Worm (Caenorhabditis elegans) whole organism, L4 larva: ENCODE data around the gene crb-3.

Experiments
- F10B5.3 ChIP-seq: sonication (generic microtip); optimal IDR thresholded peaks from 2 replicates; lab custom pipeline; 2016; ENCODE audit warnings: mild to moderate bottlenecking, missing genetic modification characterization, missing compliant biosample characterization
- F26F4.8 ChIP-seq: fragments of 200-800 bp; sonication (Bioruptor generic); conservative IDR thresholded peaks from 2 replicates; pipeline ENCODE4 v1.3.6; 2022; ENCODE audit warnings: missing genetic modification characterization, missing compliant biosample characterization
- Y105C5A.15 ChIP-seq: fragments of 200-800 bp; sonication (Bioruptor generic); IDR thresholded peaks from 2 replicates; pipeline ENCODE4 v1.3.6; 2022; ENCODE audit warnings: missing genetic modification characterization, missing compliant biosample characterization
- aha-1 ChIP-seq: fragments of 150-350 bp; peaks from one replicate; lab custom pipeline; 2014; ENCODE audit warnings: missing biosample characterization, missing genetic modification characterization
- attf-4 ChIP-seq: sonication (generic microtip); optimal IDR thresholded peaks from 3 replicates; lab custom pipeline; 2017; ENCODE audit warnings: missing biosample characterization, missing genetic modification characterization
- ceh-20 ChIP-seq: fragments of 200-800 bp; sonication (Bioruptor generic); IDR thresholded peaks from 2 replicates; pipeline ENCODE4 v1.3.6; 2022; ENCODE audit warnings: missing genetic modification reagents, missing genetic modification characterization, missing compliant biosample characterization
- ceh-28 ChIP-seq: fragments of 150-350 bp; optimal IDR thresholded peaks from 2 replicates; lab custom pipeline; 2014; ENCODE audit warnings: missing biosample characterization, missing genetic modification reagents, missing genetic modification characterization
- ceh-32 ChIP-seq: sonication (generic microtip); optimal IDR thresholded peaks from 2 replicates; lab custom pipeline; 2016; ENCODE audit warnings: mild to moderate bottlenecking, missing genetic modification characterization, missing compliant biosample characterization; ENCODE audit not compliant: poor library complexity
- ceh-62 ChIP-seq: sonication (generic microtip); optimal IDR thresholded peaks from 2 replicates; lab custom pipeline; 2017; ENCODE audit warnings: missing biosample characterization, missing genetic modification characterization
- ces-1 ChIP-seq: fragments of 150-350 bp; sonication (generic microtip); optimal IDR thresholded peaks from 4 replicates; lab custom pipeline; 2014; ENCODE audit warnings: missing biosample characterization, missing genetic modification reagents, missing genetic modification characterization
- daf-16 ChIP-seq, 3 experiments: sonication (generic microtip); optimal IDR thresholded peaks; 2 replicates each; lab custom pipeline; 2016 to 2017; ENCODE audit warnings: missing genetic modification characterization in 3 of 3, missing genetic modification reagents in 3 of 3, mild to moderate bottlenecking in 2 of 3, missing compliant biosample characterization in 2 of 3, missing biosample characterization in 1 of 3, moderate library complexity in 1 of 3
- daf-19 ChIP-seq: fragments of 200-800 bp; sonication (Bioruptor generic); conservative IDR thresholded peaks from 2 replicates; pipeline ENCODE4 v1.3.6; 2022; ENCODE audit warnings: missing genetic modification characterization, missing compliant biosample characterization
- daf-8 ChIP-seq: fragments of 200-800 bp; sonication (Bioruptor generic); IDR thresholded peaks from 2 replicates; pipeline ENCODE4 v1.3.6; 2022; ENCODE audit warnings: missing genetic modification characterization, missing compliant biosample characterization
- dmd-8 ChIP-seq: fragments of 200-800 bp; sonication (Bioruptor generic); IDR thresholded peaks from 2 replicates; pipeline ENCODE4 v1.3.6; 2022; ENCODE audit warnings: missing genetic modification characterization, missing compliant biosample characterization
- egl-27 ChIP-seq: sonication (generic microtip); optimal IDR thresholded peaks from 3 replicates; lab custom pipeline; 2017; ENCODE audit warnings: missing biosample characterization, missing genetic modification reagents, missing genetic modification characterization
- gei-8 ChIP-seq: fragments of 200-800 bp; sonication (Bioruptor generic); optimal IDR thresholded peaks from 2 replicates; lab custom pipeline; 2018; ENCODE audit warnings: mild to moderate bottlenecking, missing genetic modification characterization, missing compliant biosample characterization
- hlh-11 ChIP-seq: fragments of 200-800 bp; sonication (Bioruptor generic); optimal IDR thresholded peaks from 2 replicates; lab custom pipeline; 2018; ENCODE audit warnings: mild to moderate bottlenecking, missing genetic modification characterization, missing compliant biosample characterization
- lin-1 ChIP-seq: fragments of 200-800 bp; sonication (Bioruptor generic); IDR thresholded peaks from 2 replicates; pipeline ENCODE4 v1.3.6; 2022; ENCODE audit warnings: missing genetic modification reagents, missing genetic modification characterization, missing compliant biosample characterization
- lin-13 ChIP-seq: fragments of 150-350 bp; optimal IDR thresholded peaks from 2 replicates; lab custom pipeline; 2014; ENCODE audit warnings: missing biosample characterization, missing genetic modification reagents, missing genetic modification characterization
- lin-15B ChIP-seq: fragments of 150-350 bp; sonication (generic microtip); optimal IDR thresholded peaks from 3 replicates; lab custom pipeline; 2014; ENCODE audit warnings: missing biosample characterization, missing genetic modification characterization
- madf-5 ChIP-seq, 2 experiments: fragments of 200-800 bp; sonication (Bioruptor generic); IDR thresholded peaks; 2 replicates each; pipeline ENCODE4 v1.3.6; 2022; ENCODE audit warnings: missing compliant biosample characterization in 2 of 2, missing genetic modification characterization in 2 of 2
- mxl-3 ChIP-seq: fragments of 200-800 bp; sonication (Bioruptor generic); optimal IDR thresholded peaks from 2 replicates; lab custom pipeline; 2018; ENCODE audit warnings: mild to moderate bottlenecking, missing genetic modification characterization, missing compliant biosample characterization
- nhr-111 ChIP-seq: fragments of 200-800 bp; sonication (Bioruptor generic); optimal IDR thresholded peaks from 2 replicates; lab custom pipeline; 2018; ENCODE audit warnings: mild to moderate bottlenecking, missing genetic modification characterization, missing compliant biosample characterization
- nhr-237 ChIP-seq: sonication (generic microtip); optimal IDR thresholded peaks from 2 replicates; lab custom pipeline; 2017; ENCODE audit warnings: missing biosample characterization, missing genetic modification characterization
- nhr-25 ChIP-seq: sonication (generic microtip); optimal IDR thresholded peaks from 2 replicates; lab custom pipeline; 2017; ENCODE audit warnings: missing genetic modification characterization, mild to moderate bottlenecking, missing compliant biosample characterization, antibody characterized with exemption, moderate library complexity, borderline replicate concordance; ENCODE audit not compliant: insufficient read depth
- nhr-28 ChIP-seq: fragments of 150-350 bp; optimal IDR thresholded peaks from 2 replicates; lab custom pipeline; 2014; ENCODE audit warnings: missing biosample characterization, missing genetic modification characterization
- nhr-77 ChIP-seq: fragments of 150-350 bp; optimal IDR thresholded peaks from 2 replicates; lab custom pipeline; 2014; ENCODE audit warnings: missing biosample characterization, missing genetic modification characterization
- pqm-1 ChIP-seq: sonication (generic microtip); optimal IDR thresholded peaks from 2 replicates; lab custom pipeline; 2017; ENCODE audit warnings: missing biosample characterization, missing genetic modification characterization
- skn-1 ChIP-seq: fragments of 150-350 bp; optimal IDR thresholded peaks from 2 replicates; lab custom pipeline; 2014; ENCODE audit warnings: missing biosample characterization, missing genetic modification characterization
- spr-1 ChIP-seq: sonication (generic microtip); optimal IDR thresholded peaks from 2 replicates; lab custom pipeline; 2016; ENCODE audit warnings: mild to moderate bottlenecking, missing genetic modification characterization, missing compliant biosample characterization
- spr-3 ChIP-seq: fragments of 200-800 bp; sonication (Bioruptor generic); optimal IDR thresholded peaks from 2 replicates; lab custom pipeline; 2018; ENCODE audit warnings: mild to moderate bottlenecking, missing genetic modification characterization, missing compliant biosample characterization
- unc-62 ChIP-seq, 3 experiments: fragments of 150-350 bp in 1 of 3; sonication (generic microtip); optimal IDR thresholded peaks in 2 of 3; peaks in 1 of 3; 1 replicate in 1 of 3; 2 replicates in 2 of 3; lab custom pipeline; 2014 to 2017; ENCODE audit warnings: missing biosample characterization in 3 of 3, missing genetic modification characterization in 3 of 3, missing genetic modification reagents in 3 of 3, missing genotype in 1 of 3
- zip-2 ChIP-seq: fragments of 150-350 bp; optimal IDR thresholded peaks from 2 replicates; lab custom pipeline; 2014; ENCODE audit warnings: missing biosample characterization, missing genetic modification characterization

The crb-3 gene

DNA sequence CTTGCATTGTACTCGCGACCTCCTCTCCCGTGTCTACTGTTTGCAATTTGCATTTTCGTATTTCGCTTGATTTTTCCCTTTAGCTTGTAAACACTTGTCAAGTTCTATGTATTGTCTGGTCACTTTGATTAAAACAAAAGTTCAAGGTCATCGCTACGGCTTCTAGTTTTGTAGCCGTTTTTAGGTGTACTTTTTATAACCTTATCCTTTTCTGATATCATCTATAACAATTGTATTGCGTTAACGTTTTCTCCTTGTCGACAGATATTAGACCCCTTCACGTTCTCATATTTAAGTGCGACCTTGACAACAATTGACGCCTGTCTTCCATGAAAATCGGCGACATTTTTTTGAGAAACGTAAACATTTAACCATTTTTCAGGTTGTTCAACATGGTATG is 43.1 kb downstream of the crb-3 start:
- TF ChIP-seq ceh-62 (no peak), dmd-8 (GFP tag; lab: Robert Waterston, UW) (no peak), pqm-1 (no peak), nhr-111 (no peak), skn-1 (tag; lab: Kevin White, UChicago) (no peak), nhr-28 (tag; lab: Kevin White, UChicago) (peak; percentile 53), egl-27 (tag; lab: Kevin White, UChicago) (no peak), nhr-25 (tag; lab: Kevin White, UChicago) (peak; percentile 76), unc-62 (GFP tag; optimal IDR thresholded peaks at IDR 0.05 in 1 of 2; lab: Kevin White, UChicago) (peak in 1 of 2 experiments; percentile 73), unc-62 (tag; optimal IDR thresholded peaks at IDR 0.05; lab: Kevin White, UChicago) (no peak)
- TF ChIP-seq, all 104 proteins: peak for 3

DNA sequence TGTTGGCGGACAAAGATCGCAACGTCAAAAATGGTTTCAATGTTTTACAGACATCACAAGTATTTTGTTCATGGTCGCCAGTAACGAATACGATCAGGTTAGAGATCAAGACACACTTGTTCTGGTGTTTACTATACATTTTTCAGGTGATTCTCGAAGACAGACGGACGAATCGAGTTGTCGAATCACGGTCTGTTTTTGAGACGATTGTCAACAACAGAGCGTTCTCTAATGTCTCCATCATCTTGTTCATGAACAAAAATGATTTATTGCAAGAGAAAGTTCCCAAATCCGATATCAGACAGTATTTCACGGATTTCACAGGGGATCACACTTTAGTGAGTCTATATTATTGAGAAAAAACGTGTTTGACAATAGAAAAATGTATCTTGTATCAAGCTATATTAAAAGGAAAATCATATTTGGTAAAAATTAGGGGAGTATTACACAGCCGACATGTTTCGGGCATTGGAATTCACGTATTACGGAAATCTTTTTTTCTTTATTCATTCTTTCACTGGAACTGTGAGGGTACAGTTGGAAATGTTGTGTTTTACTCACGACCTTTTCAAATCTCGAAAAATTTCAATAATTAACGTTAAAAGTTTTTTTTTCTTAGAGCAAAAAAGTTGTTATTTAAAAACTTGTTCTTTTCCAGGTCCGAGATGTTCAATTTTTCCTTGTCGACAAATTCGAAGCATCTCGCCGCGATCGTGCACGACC is 44.7 kb downstream of the crb-3 start:
- TF ChIP-seq pqm-1 (no peak), mxl-3 (GFP tag; lab: Kevin White, UChicago) (peak; percentile 11), hlh-11 (tag; lab: Kevin White, UChicago) (peak; percentile 28), dmd-8 (GFP tag; lab: Robert Waterston, UW) (no peak), unc-62 (GFP tag; optimal IDR thresholded peaks at IDR 0.05 in 1 of 2; lab: Kevin White, UChicago) (peak in 1 of 2 experiments; percentile 94), unc-62 (tag; optimal IDR thresholded peaks at IDR 0.05; lab: Kevin White, UChicago) (no peak)

DNA sequence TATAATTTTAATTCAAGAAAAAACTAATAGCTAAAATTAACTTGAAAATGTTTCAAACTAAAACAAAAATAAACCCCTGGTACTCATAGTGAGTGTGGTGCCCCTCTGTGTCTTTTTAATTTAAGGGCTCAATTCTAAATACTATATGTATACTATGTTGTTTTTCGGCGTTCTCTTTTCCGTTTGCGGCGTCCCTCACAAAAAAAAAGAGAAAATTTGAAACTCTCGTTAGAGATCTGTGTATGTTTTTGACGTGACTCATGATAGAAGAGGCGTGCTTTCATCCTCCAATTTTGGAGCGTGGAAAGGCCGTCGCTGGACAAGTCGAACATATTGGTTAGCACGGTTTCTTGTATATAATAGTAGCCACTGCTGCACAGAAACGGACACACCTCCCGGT is 47.9 kb downstream of the crb-3 start, which contains the start of gene pes-8:
pes-8 (plus strand) TSS at position 301 of the 400 bp plus-strand sequence.
- peak; percentile 75 for TF ChIP-seq aha-1 (tag; lab: Kevin White, UChicago)
- TF ChIP-seq nhr-77: no peak
- no peak for TF ChIP-seq ceh-28 (tag; lab: Kevin White, UChicago)
- no peak for TF ChIP-seq lin-1
- no peak for TF ChIP-seq egl-27 (tag; lab: Kevin White, UChicago)

DNA sequence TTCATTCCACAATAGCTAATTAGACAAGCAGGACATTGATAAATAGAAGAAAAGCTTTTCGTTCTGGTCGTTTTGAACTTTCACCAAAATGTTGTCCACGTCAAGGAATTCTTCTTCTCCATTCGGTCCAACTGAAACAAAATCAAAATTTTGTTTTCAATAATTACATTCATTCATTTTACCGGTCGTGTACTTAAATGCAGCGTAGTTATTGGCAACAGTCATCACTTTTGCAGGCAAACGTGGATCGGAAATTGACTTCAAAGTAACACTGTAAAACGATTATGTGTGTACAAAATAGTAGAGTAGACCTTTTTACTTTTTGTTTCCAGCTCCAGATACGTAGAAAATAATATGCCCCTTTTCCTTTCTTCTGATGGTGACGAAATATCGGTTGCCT is 52.4 kb downstream of the crb-3 start:
- TF ChIP-seq unc-62 (GFP tag; optimal IDR thresholded peaks at IDR 0.05 in 1 of 2; lab: Kevin White, UChicago) (peak in 1 of 2 experiments; percentile 59), unc-62 (tag; optimal IDR thresholded peaks at IDR 0.05; lab: Kevin White, UChicago) (no peak), daf-19 (GFP tag; lab: Robert Waterston, UW) (no peak), lin-15B (tag; lab: Kevin White, UChicago) (no peak), F10B5.3 (peak; percentile 64)

DNA sequence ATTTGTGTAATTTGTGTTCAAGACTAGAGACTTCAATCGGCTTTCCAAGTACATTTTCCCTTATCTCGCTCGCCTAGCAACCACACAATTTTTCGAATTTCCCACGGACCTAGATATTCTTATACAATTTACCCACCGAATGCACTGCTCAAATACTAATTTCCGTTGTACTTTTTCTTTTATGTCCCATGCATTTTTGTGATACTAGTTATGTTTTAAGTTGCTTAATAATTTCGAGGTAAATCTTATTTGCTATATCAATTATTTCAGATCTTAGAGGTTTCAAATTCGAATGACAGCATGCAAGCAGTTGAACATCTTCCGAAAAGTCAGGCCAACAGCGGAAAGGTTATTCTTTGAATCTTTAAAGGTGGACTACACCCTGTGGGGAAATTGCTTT is 56.0 kb downstream of the crb-3 start, which contains the start of gene F18G5.1:
F18G5.1 (plus strand) TSS at position 301 of the 400 bp plus-strand sequence.
- TF ChIP-seq daf-8 (no peak), daf-16 (GFP tag; optimal IDR thresholded peaks at IDR 0.05; lab: Kevin White, UChicago) (no peak), daf-16 (tag; optimal IDR thresholded peaks at IDR 0.05; lab: Kevin White, UChicago) (no peak), nhr-237 (no peak), unc-62 (GFP tag; optimal IDR thresholded peaks at IDR 0.05 in 1 of 2; lab: Kevin White, UChicago) (no peak), unc-62 (tag; optimal IDR thresholded peaks at IDR 0.05; lab: Kevin White, UChicago) (no peak), spr-1 (tag; lab: Kevin White, UChicago) (no peak), zip-2 (tag; lab: Kevin White, UChicago) (no peak), gei-8 (GFP tag; lab: Kevin White, UChicago) (no peak), attf-4 (tag; lab: Kevin White, UChicago) (no peak), ceh-32 (tag; lab: Kevin White, UChicago) (no peak), F26F4.8 (no peak), Y105C5A.15 (no peak), ces-1 (GFP tag; lab: Kevin White, UChicago) (no peak), spr-3 (GFP tag; lab: Kevin White, UChicago) (no peak), madf-5 (GFP tag; IDR thresholded peaks at IDR 0.05; lab: Robert Waterston, UW) (no peak), ceh-20 (GFP tag; lab: Robert Waterston, UW) (no peak), lin-13 (GFP tag; lab: Kevin White, UChicago) (no peak)
